Worm (Caenorhabditis elegans): ENCODE measurements around the gene srg-15.

srg-15 gene

DNA sequence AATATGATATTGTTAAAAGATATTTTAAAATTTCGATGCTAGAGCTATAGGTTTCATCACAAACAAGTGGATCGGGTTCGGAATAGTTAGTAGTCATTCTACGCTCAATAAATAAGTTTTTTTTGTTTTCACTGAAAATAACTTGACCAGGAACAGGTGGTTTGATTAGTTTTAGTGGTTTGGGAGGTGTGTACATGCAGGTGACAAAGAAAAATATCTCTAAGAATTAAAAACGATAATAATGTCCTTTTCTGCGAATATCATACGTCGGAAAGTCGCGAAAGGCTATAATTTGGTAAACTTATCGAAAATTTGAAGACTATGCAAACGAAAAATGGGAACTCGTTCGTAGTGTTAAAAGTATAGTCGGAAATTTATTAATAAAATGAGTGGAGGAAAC is at the start of gene srg-15:
srg-15 (minus strand) TSS at position 101 of the 400 bp plus-strand sequence.
- TF ChIP-seq nhr-25 (tag; optimal IDR thresholded peaks at IDR 0.05) (no peak), sem-4 (tag; optimal IDR thresholded peaks at IDR 0.05) (no peak), nhr-10 (tag; optimal IDR thresholded peaks at IDR 0.05) (no peak), nhr-23 (tag; optimal IDR thresholded peaks at IDR 0.05) (no peak)

ce11 chrII:8759493-8759892 is 49.3 kb upstream of the srg-15 start, which contains the start of gene fut-1:
Gene fut-1 (minus strand): TSS chrII:8759593.
- TF ChIP-seq egl-27 (tag; optimal IDR thresholded peaks at IDR 0.05): no peak
- no peak for TF ChIP-seq nhr-6 (tag; optimal IDR thresholded peaks at IDR 0.05)

DNA sequence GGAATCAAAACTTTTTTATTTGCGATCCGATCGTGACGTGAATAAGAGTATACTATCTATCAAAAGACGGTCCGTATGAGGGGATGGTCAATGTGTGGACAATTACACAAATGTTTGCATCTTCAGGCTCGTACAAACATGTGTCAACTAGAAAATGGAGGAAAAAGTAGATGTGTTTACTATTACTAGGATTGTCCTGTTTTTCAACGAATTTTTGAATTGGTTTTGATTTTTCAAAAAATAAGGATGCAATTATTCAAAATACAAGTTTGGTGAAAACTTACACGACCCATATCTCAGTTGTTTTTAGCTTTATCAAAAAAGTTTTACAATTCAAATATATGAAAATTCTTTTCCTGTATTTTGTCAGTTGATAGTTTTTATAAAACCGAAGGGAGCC is 45.1 kb upstream of the srg-15 start, which contains the start of gene K08F8.7:
K08F8.7 (minus strand) TSS at position 101 of the 400 bp plus-strand sequence.
- TF ChIP-seq mbf-1 (tag; optimal IDR thresholded peaks at IDR 0.05) (no peak), gmeb-1 (tag; optimal IDR thresholded peaks at IDR 0.05) (no peak), lin-11 (tag; optimal IDR thresholded peaks at IDR 0.05) (no peak), ztf-11 (tag; optimal IDR thresholded peaks at IDR 0.05) (no peak), sem-4 (tag; optimal IDR thresholded peaks at IDR 0.05) (no peak), nhr-237 (tag; optimal IDR thresholded peaks at IDR 0.05) (no peak), F13H6.1 (tag; optimal IDR thresholded peaks at IDR 0.05) (no peak), Y55F3AM.14 (GFP tag; optimal IDR thresholded peaks at IDR 0.05) (no peak), ztf-4 (tag; optimal IDR thresholded peaks at IDR 0.05) (no peak), unc-55 (GFP tag; optimal IDR thresholded peaks at IDR 0.05) (no peak), unc-39 (tag; optimal IDR thresholded peaks at IDR 0.05) (no peak), nhr-6 (tag; optimal IDR thresholded peaks at IDR 0.05) (no peak), dmd-4 (tag; optimal IDR thresholded peaks at IDR 0.05) (no peak)

ce11 chrII:8751686-8752085 is 41.5 kb upstream of the srg-15 start, which contains the start of gene atf-2:
Gene atf-2 (plus strand): TSS chrII:8751986.
- TF ChIP-seq nhr-23 (tag; optimal IDR thresholded peaks at IDR 0.05) (no peak), alr-1 (tag; optimal IDR thresholded peaks at IDR 0.05) (no peak), nhr-12 (tag; optimal IDR thresholded peaks at IDR 0.05) (no peak), nhr-11 (tag; optimal IDR thresholded peaks at IDR 0.05) (no peak)

DNA sequence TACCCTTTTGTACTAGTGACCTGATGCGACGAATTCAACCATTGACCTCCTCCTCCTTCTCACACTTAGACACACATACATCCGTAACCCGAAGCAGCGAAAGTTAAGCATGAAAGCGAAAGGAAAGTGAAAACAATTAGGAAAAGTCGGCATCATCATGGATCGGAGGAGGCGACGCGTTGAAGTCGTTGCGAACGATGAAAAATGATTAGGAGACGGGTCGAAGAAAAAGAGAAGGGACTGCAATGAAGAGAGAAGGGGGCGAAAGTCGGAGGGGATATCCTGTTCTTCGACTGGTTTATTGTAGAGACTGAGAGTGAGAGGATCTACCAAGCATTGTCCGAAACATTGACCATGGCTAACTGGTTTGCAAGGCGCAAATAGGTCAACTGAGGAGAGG is 40.8 kb upstream of the srg-15 start:
- TF ChIP-seq mdl-1 (tag; optimal IDR thresholded peaks at IDR 0.05) (peak in 1 of 2 experiments; percentile 10), lsy-2 (tag; optimal IDR thresholded peaks at IDR 0.05) (peak in 1 of 2 experiments; percentile 27), sma-9 (GFP tag; optimal IDR thresholded peaks at IDR 0.05) (peak; percentile 1), sma-9 (tag; optimal IDR thresholded peaks at IDR 0.05) (no peak), elt-3 (tag; optimal IDR thresholded peaks at IDR 0.05) (no peak), blmp-1 (tag; optimal IDR thresholded peaks at IDR 0.05; ENCODE audit: insufficient read depth) (peak; percentile 99), fos-1 (tag; optimal IDR thresholded peaks at IDR 0.05) (peak; percentile 9), nhr-12 (tag; optimal IDR thresholded peaks at IDR 0.05) (no peak), peb-1 (tag; optimal IDR thresholded peaks at IDR 0.05) (peak; percentile 5), nhr-21 (tag; optimal IDR thresholded peaks at IDR 0.05) (peak; percentile 84), sem-4 (tag; optimal IDR thresholded peaks at IDR 0.05) (peak; percentile 88), egl-27 (tag; optimal IDR thresholded peaks at IDR 0.05) (peak; percentile 74), skn-1 (tag; optimal IDR thresholded peaks at IDR 0.05) (no peak), ama-1 (optimal IDR thresholded peaks at IDR 0.05) (no peak), unc-39 (tag; optimal IDR thresholded peaks at IDR 0.05) (no peak), nhr-25 (tag; optimal IDR thresholded peaks at IDR 0.05) (peak; percentile 27), alr-1 (tag; optimal IDR thresholded peaks at IDR 0.05) (no peak)

ce11 chrII:8750056-8750455 is 39.8 kb upstream of the srg-15 start:
- peak; percentile 13 for TF ChIP-seq nhr-129 (tag; optimal IDR thresholded peaks at IDR 0.05)
- peak; percentile 98 for TF ChIP-seq blmp-1 (tag; optimal IDR thresholded peaks at IDR 0.05; ENCODE audit: insufficient read depth)
- no peak for TF ChIP-seq lsy-2 (tag; optimal IDR thresholded peaks at IDR 0.05)
- TF ChIP-seq nhr-21 (tag; optimal IDR thresholded peaks at IDR 0.05): no peak
- no peak for TF ChIP-seq dmd-4 (tag; optimal IDR thresholded peaks at IDR 0.05)
